Worm (Caenorhabditis elegans) whole organism, L3 larva: ENCODE data around the gene ska-3.

ENCODE experiments used
- ama-1 ChIP-seq: fragments of 150-350 bp; optimal IDR thresholded peaks from 2 replicates; lab custom pipeline; 2018
- ceh-9 ChIP-seq: sonication (generic microtip); optimal IDR thresholded peaks from 2 replicates; lab custom pipeline; 2018; ENCODE audit warnings: missing biosample characterization, missing genetic modification characterization
- elt-1 ChIP-seq: fragments of 150-350 bp; optimal IDR thresholded peaks from 2 replicates; lab custom pipeline; 2014; ENCODE audit warnings: missing biosample characterization, missing genetic modification characterization
- fkh-10 ChIP-seq: sonication (generic microtip); optimal IDR thresholded peaks from 2 replicates; lab custom pipeline; 2017; ENCODE audit warnings: missing biosample characterization, missing genetic modification reagents, missing genetic modification characterization
- lin-39 ChIP-seq: fragments of 150-350 bp; optimal IDR thresholded peaks from 2 replicates; lab custom pipeline; 2018; ENCODE audit warnings: missing biosample characterization, missing genetic modification reagents, missing genetic modification characterization
- mdl-1 ChIP-seq: fragments of 150-350 bp; optimal IDR thresholded peaks from 2 replicates; lab custom pipeline; 2014; ENCODE audit warnings: missing biosample characterization, missing genetic modification characterization
- mml-1 ChIP-seq: fragments of 150-350 bp; sonication (generic microtip); optimal IDR thresholded peaks from 3 replicates; lab custom pipeline; 2014; ENCODE audit warnings: missing biosample characterization, missing genetic modification characterization
- nfya-1 ChIP-seq: sonication (generic microtip); optimal IDR thresholded peaks from 2 replicates; lab custom pipeline; 2017; ENCODE audit warnings: missing genetic modification characterization, mild to moderate bottlenecking, missing compliant biosample characterization, antibody characterized with exemption, moderate library complexity; ENCODE audit not compliant: insufficient read depth
- nhr-11 ChIP-seq: fragments of 150-350 bp; optimal IDR thresholded peaks from 2 replicates; lab custom pipeline; 2014; ENCODE audit warnings: missing biosample characterization, missing genetic modification characterization
- nhr-12 ChIP-seq: fragments of 150-350 bp; optimal IDR thresholded peaks from 2 replicates; lab custom pipeline; 2014; ENCODE audit warnings: missing biosample characterization, missing genetic modification characterization
- nhr-23 ChIP-seq: fragments of 150-350 bp; optimal IDR thresholded peaks from 2 replicates; lab custom pipeline; 2014; ENCODE audit warnings: missing biosample characterization, missing genetic modification reagents, missing genetic modification characterization
- nhr-28 ChIP-seq: fragments of 150-350 bp; optimal IDR thresholded peaks from 2 replicates; lab custom pipeline; 2014; ENCODE audit warnings: missing biosample characterization, missing genetic modification characterization
- skn-1 ChIP-seq: fragments of 150-350 bp; optimal IDR thresholded peaks from 2 replicates; lab custom pipeline; 2014; ENCODE audit warnings: missing biosample characterization, missing genetic modification characterization
- unc-39 ChIP-seq: sonication (generic microtip); optimal IDR thresholded peaks from 4 replicates; lab custom pipeline; 2017; ENCODE audit warnings: missing biosample characterization, missing genetic modification characterization

ce11 chrIII:5665278-5665677 is 13.5 kb downstream of the ska-3 start:
- TF ChIP-seq nfya-1 (tag; lab: Kevin White, UChicago) (no peak), mdl-1 (no peak), elt-1 (no peak), nhr-12 (tag; lab: Kevin White, UChicago) (no peak), fkh-10 (GFP tag; lab: Kevin White, UChicago) (no peak), unc-39 (no peak), ama-1 (lab: Kevin White, UChicago) (no peak), nhr-28 (tag; lab: Kevin White, UChicago) (no peak), nhr-11 (tag; lab: Kevin White, UChicago) (no peak), skn-1 (tag; lab: Kevin White, UChicago) (no peak), lin-39 (tag; lab: Kevin White, UChicago) (no peak), ceh-9 (tag; lab: Kevin White, UChicago) (no peak), nhr-23 (no peak), mml-1 (tag; lab: Kevin White, UChicago) (no peak)
